Fruit fly (Drosophila melanogaster) Kc167 (cell line): ENCODE data around the gene Pink1.

Source experiments
- h ChIP-seq: fragments of >200 bp; optimal IDR thresholded peaks from 3 replicates; lab custom pipeline; 2018; ENCODE audit warnings: missing external identifiers
- insv ChIP-seq: fragments of >200 bp; optimal IDR thresholded peaks from 3 replicates; lab custom pipeline; 2018; ENCODE audit warnings: missing external identifiers
- ttk ChIP-seq: sonication (Bioruptor generic); optimal IDR thresholded peaks from 2 replicates; lab custom pipeline; 2017; ENCODE audit warnings: missing external identifiers

dm6 chrX:6638123-6638522 is 45.5 kb upstream of the Pink1 start:
- TF ChIP-seq insv (lab: Kevin White, UChicago), result no peak
- no peak for TF ChIP-seq h (lab: Kevin White, UChicago)
- TF ChIP-seq ttk (lab: Kevin White, UChicago), result no peak
